Worm (Caenorhabditis elegans): ENCODE data around the gene clec-225.

clec-225 gene

DNA sequence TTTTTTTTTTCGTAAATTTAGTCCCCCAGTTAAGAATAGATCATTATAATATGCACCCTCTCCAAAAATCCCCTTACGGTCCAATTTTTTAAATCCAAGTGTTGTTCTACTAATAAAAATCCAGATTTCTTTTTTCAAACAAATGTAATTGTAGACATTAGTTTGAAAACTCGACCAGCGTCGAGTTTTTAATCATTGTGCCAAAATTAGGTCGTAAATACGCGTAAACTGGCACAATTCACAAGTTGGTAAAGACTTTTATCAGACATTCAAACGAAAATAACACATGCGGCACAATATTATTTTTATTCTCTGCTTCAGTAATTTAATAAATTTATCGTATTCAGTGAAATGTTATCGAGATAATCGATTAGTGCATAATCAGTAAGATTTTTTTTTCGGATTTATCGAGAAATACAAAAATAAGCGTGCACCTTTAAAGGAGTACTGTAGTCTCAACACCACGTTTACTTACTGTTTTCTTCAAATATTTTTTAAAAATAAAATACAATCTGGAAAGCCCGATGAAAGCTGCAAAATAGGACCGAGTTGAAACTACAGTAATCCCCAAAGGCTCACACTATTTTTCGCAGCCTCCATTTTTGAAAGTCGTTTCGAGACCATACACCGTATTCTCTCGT, 44.4 kb downstream of the clec-225 start, which contains the start of gene C34B4.4:
C34B4.4 (plus strand) TSS at position 276 of the 641 bp plus-strand sequence.
- TF ChIP-seq lin-38 (GFP tag; IDR thresholded peaks at IDR 0.05) = peak; percentile 31; the same call in 1 of the 2 replicates
- TF ChIP-seq F49E8.2 (tag; optimal IDR thresholded peaks at IDR 0.05; ENCODE audit: borderline replicate concordance) = no peak
- TF ChIP-seq aly-2 (tag; optimal IDR thresholded peaks at IDR 0.05) = no peak
- peak; percentile 24 for TF ChIP-seq nhr-111 (GFP tag; optimal IDR thresholded peaks at IDR 0.05)
- TF ChIP-seq ZK337.2 (GFP tag; IDR thresholded peaks at IDR 0.05) = 0 out of 2 replicates have a peak, but pooled peaks have one; percentile 42
- TF ChIP-seq spr-1 (tag; optimal IDR thresholded peaks at IDR 0.05) = no peak
- no peak for TF ChIP-seq mes-2 (tag; optimal IDR thresholded peaks at IDR 0.05; ENCODE audit: poor library complexity, severe bottlenecking)
- TF ChIP-seq ctbp-1 (GFP tag; IDR thresholded peaks at IDR 0.05) = 0 out of 2 replicates have a peak, but pooled peaks have one; percentile 7
- TF ChIP-seq mep-1 (tag; optimal IDR thresholded peaks at IDR 0.05) = peak; percentile 4
- TF ChIP-seq ZK546.5 (tag; optimal IDR thresholded peaks at IDR 0.05) = no peak
- no peak for TF ChIP-seq nhr-237 (tag; optimal IDR thresholded peaks at IDR 0.05)
- peak; percentile 47 for TF ChIP-seq spr-3 (GFP tag; optimal IDR thresholded peaks at IDR 0.05)
- peak; percentile 9 for TF ChIP-seq nhr-10 (tag; optimal IDR thresholded peaks at IDR 0.05)
- TF ChIP-seq ama-1 (optimal IDR thresholded peaks at IDR 0.05) = peak; percentile 36
- TF ChIP-seq daf-16 (GFP tag; optimal IDR thresholded peaks at IDR 0.05) = no peak
- TF ChIP-seq daf-16 (tag; optimal IDR thresholded peaks at IDR 0.05) = peak; percentile 14
- no peak for TF ChIP-seq R02D3.7 (tag; optimal IDR thresholded peaks at IDR 0.05)
- TF ChIP-seq lsy-2 (tag; optimal IDR thresholded peaks at IDR 0.05) = no peak
- peak; percentile 90 for TF ChIP-seq aha-1 (tag)
- TF ChIP-seq T20F7.1 (GFP tag; optimal IDR thresholded peaks at IDR 0.05) = peak; percentile 1
- TF ChIP-seq F26F4.8 (GFP tag; conservative IDR thresholded peaks at IDR 0.05) = no peak
- TF ChIP-seq nhr-102 (tag; optimal IDR thresholded peaks at IDR 0.05) = peak; percentile 25
- TF ChIP-seq fos-1 (tag; optimal IDR thresholded peaks at IDR 0.05) = no peak
- 0 out of 2 replicates have a peak, but pooled peaks have one; percentile 18 for TF ChIP-seq Y48G9A.11 (GFP tag; IDR thresholded peaks at IDR 0.05)
- no peak for TF ChIP-seq nhr-48 (tag; optimal IDR thresholded peaks at IDR 0.05)
- 0 out of 2 replicates have a peak, but pooled peaks have one; percentile 46 for TF ChIP-seq tra-1 (GFP tag; IDR thresholded peaks at IDR 0.05)

- TF ChIP-seq lin-38 (GFP tag; IDR thresholded peaks at IDR 0.05) = peak; percentile 19
- no peak for TF ChIP-seq set-16 (GFP tag; IDR thresholded peaks at IDR 0.05)
- TF ChIP-seq ctbp-1 (GFP tag; IDR thresholded peaks at IDR 0.05) = peak; percentile 26; the same call in 1 of the 2 replicates
- TF ChIP-seq Y48G9A.11 (GFP tag; IDR thresholded peaks at IDR 0.05) = no peak
- no peak for TF ChIP-seq nhr-6 (tag; optimal IDR thresholded peaks at IDR 0.05)
- peak in 1 of 2 experiments; percentile 56 for TF ChIP-seq daf-16 (GFP tag; optimal IDR thresholded peaks at IDR 0.05)
- no peak for TF ChIP-seq daf-16 (tag; optimal IDR thresholded peaks at IDR 0.05)
Observed at ce11 chrV:13088485-13088884, 46.2 kb downstream of the clec-225 start.

DNA sequence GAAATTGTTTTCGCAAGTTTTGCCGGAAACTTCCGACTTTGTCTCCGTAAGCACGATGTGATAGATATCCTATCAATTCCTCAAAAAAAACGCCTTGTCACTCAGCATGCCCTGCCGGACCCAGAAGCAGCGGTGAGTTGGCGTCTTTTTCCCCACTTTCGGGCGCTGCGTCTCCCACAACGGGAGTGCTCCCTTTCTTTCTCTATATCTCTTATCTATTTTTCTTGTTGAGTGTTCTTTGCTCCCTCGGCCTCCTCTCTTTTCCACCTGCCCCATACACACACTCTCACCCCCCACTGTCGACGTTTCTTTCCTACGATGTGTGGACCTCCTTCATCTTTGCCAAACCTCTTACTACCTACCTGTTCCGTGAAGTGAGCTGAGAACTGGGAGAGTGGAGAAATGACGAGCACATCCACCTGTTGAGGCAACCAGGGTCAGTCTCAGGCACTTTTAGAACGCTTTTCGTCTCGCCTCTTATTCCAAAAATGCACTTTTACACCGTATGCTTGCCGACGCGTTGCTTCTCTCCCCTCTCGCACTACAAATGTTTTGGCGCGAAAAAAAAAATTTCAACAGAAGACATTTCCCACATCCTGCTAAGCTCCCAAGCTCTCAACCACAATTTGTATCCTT, 48.7 kb downstream of the clec-225 start:
- TF ChIP-seq hmg-1.1 (GFP tag; IDR thresholded peaks at IDR 0.05) (peak; percentile 73), nhr-102 (tag; optimal IDR thresholded peaks at IDR 0.05) (peak; percentile 19), nhr-111 (GFP tag; optimal IDR thresholded peaks at IDR 0.05) (no peak), F26F4.8 (GFP tag; conservative IDR thresholded peaks at IDR 0.05) (no peak), spr-1 (tag; optimal IDR thresholded peaks at IDR 0.05) (peak; percentile 46), snpc-4 (tag; optimal IDR thresholded peaks at IDR 0.05) (no peak), nhr-77 (tag; optimal IDR thresholded peaks at IDR 0.05) (peak; percentile 59), F44E2.7 (GFP tag; IDR thresholded peaks at IDR 0.05) (no peak), aha-1 (tag) (peak; percentile 94), egl-43 (GFP tag; IDR thresholded peaks at IDR 0.05) (peak; percentile 74), tra-1 (GFP tag; IDR thresholded peaks at IDR 0.05) (peak; percentile 73), pha-4 (GFP tag; IDR thresholded peaks at IDR 0.05) (peak; percentile 47; the same call in 1 of the 2 replicates), pha-4 (tag; optimal IDR thresholded peaks at IDR 0.05) (no peak), hlh-11 (tag; optimal IDR thresholded peaks at IDR 0.05) (peak; percentile 87), cey-2 (tag; optimal IDR thresholded peaks at IDR 0.05; ENCODE audit: borderline replicate concordance, insufficient read depth) (no peak), dmd-6 (GFP tag; IDR thresholded peaks at IDR 0.05) (peak; percentile 85), aly-2 (tag; optimal IDR thresholded peaks at IDR 0.05) (no peak), F37D6.2 (tag; optimal IDR thresholded peaks at IDR 0.05) (peak; percentile 20), lin-39 (tag; optimal IDR thresholded peaks at IDR 0.05) (no peak), nhr-28 (tag; optimal IDR thresholded peaks at IDR 0.05) (peak; percentile 57), zag-1 (tag; optimal IDR thresholded peaks at IDR 0.05) (no peak), T26A8.4 (GFP tag; IDR thresholded peaks at IDR 0.05) (peak; percentile 70; the same call in 1 of the 2 replicates), lin-29 (GFP tag; IDR thresholded peaks at IDR 0.05) (peak; percentile 32; the same call in 1 of the 2 replicates), dpl-1 (GFP tag; optimal IDR thresholded peaks at IDR 0.05) (peak; percentile 28), ctbp-1 (GFP tag; IDR thresholded peaks at IDR 0.05) (peak; percentile 77)
